Fruit fly (Drosophila melanogaster) Kc167 (cell line): ENCODE data around the gene CG4733.

Experiments
- Myc ChIP-seq: fragments of >200 bp; optimal IDR thresholded peaks from 2 replicates; lab custom pipeline; 2017; ENCODE audit warnings: missing external identifiers
- Sin3A ChIP-seq: fragments of >200 bp; optimal IDR thresholded peaks from 2 replicates; lab custom pipeline; 2018; ENCODE audit warnings: missing external identifiers
- h ChIP-seq: fragments of >200 bp; optimal IDR thresholded peaks from 3 replicates; lab custom pipeline; 2018; ENCODE audit warnings: missing external identifiers
- insv ChIP-seq: fragments of >200 bp; optimal IDR thresholded peaks from 3 replicates; lab custom pipeline; 2018; ENCODE audit warnings: missing external identifiers
- psq ChIP-seq: fragments of >200 bp; optimal IDR thresholded peaks from 2 replicates; lab custom pipeline; 2017; ENCODE audit warnings: missing external identifiers
- ttk ChIP-seq: sonication (Bioruptor generic); optimal IDR thresholded peaks from 2 replicates; lab custom pipeline; 2017; ENCODE audit warnings: missing external identifiers

dm6 chr3R:19904865-19905373 lies 14.4 kb downstream of the CG4733 start, which contains the start of the genes Surf6 and RhoGAP92B:
- TF ChIP-seq insv (no peak), h (lab: Kevin White, UChicago) (no peak), Myc (lab: Kevin White, UChicago) (no peak), psq (lab: Kevin White, UChicago) (no peak), ttk (lab: Kevin White, UChicago) (no peak), Sin3A (lab: Kevin White, UChicago) (no peak)
